Worm (Caenorhabditis elegans) whole organism, midembryonic: ENCODE measurements around the gene C27A2.7.

Experiments used
- cog-1 ChIP-seq: sonication (generic microtip); optimal IDR thresholded peaks from 2 replicates; lab custom pipeline; 2016; ENCODE audit warnings: missing genetic modification characterization, missing compliant biosample characterization
- flt-1 ChIP-seq: fragments of 200-800 bp; sonication (Bioruptor generic); IDR thresholded peaks from 2 replicates; pipeline ENCODE4 v1.3.6; 2022; ENCODE audit warnings: missing genetic modification characterization, missing compliant biosample characterization
- klf-2 ChIP-seq: fragments of 200-800 bp; sonication (Bioruptor generic); conservative IDR thresholded peaks from 2 replicates; pipeline ENCODE4 v1.3.6; 2022; ENCODE audit warnings: missing genetic modification reagents, missing genetic modification characterization, missing compliant biosample characterization
- med-1 ChIP-seq: sonication (generic microtip); optimal IDR thresholded peaks from 2 replicates; lab custom pipeline; 2017; ENCODE audit warnings: missing genetic modification characterization, mild to moderate bottlenecking, missing compliant biosample characterization, antibody characterized with exemption, missing genetic modification reagents; ENCODE audit not compliant: insufficient read depth
- ref-1 ChIP-seq: fragments of 200-800 bp; sonication (Bioruptor generic); conservative IDR thresholded peaks from 2 replicates; pipeline ENCODE4 v1.3.6; 2022; ENCODE audit warnings: missing genetic modification reagents, missing genetic modification characterization, missing compliant biosample characterization
- tab-1 ChIP-seq: fragments of 200-800 bp; sonication (Bioruptor generic); IDR thresholded peaks from 2 replicates; pipeline ENCODE4 v1.3.6; 2022; ENCODE audit warnings: missing genetic modification characterization, missing compliant biosample characterization
- ztf-23 ChIP-seq: fragments of 200-800 bp; sonication (Bioruptor generic); IDR thresholded peaks from 2 replicates; pipeline ENCODE4 v1.3.6; 2022; ENCODE audit warnings: missing genetic modification reagents, missing genetic modification characterization, missing compliant biosample characterization
- ztf-29 ChIP-seq: fragments of 200-800 bp; sonication (Bioruptor generic); IDR thresholded peaks from 2 replicates; pipeline ENCODE4 v1.3.6; 2022; ENCODE audit warnings: missing genetic modification reagents, missing genetic modification characterization, missing compliant biosample characterization

DNA sequence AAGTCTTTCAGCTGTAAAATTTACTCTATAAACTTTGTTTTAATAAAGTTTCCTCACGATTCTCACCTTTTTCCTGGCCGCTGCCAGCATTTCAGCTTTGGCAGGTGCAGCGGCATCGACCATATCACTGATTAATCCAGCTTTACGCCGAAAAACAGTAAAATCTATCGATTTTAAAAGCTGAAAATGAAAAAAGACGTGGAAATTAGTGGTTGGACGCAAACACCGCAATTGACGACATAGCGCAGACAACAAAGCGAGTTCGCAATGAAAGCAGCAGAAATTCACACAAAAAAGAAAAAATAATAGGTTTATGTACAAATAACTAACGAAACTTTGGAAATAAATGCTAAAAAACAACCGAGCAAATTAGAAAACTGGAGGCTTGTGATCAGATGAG, 31.3 kb downstream of the C27A2.7 start, which contains the start of gene golg-2:
- TF ChIP-seq ztf-23 (no peak), flt-1 (GFP tag; lab: Robert Waterston, UW) (no peak), ztf-29 (GFP tag; lab: Robert Waterston, UW) (no peak), ref-1 (GFP tag; lab: Robert Waterston, UW) (no peak), cog-1 (tag; lab: Kevin White, UChicago) (no peak), tab-1 (GFP tag; lab: Robert Waterston, UW) (no peak), med-1 (GFP tag; lab: Kevin White, UChicago) (no peak), klf-2 (GFP tag; lab: Robert Waterston, UW) (no peak)
